Worm (Caenorhabditis elegans) whole organism, L1 larva: Measurements from ENCODE around the gene nas-22.

Experiments
- C16A3.4 ChIP-seq: fragments of 150-350 bp; optimal IDR thresholded peaks from 2 replicates; lab custom pipeline; 2014; ENCODE audit warnings: missing biosample characterization, missing genetic modification characterization
- F16B12.6 ChIP-seq: fragments of 150-350 bp; optimal IDR thresholded peaks from 2 replicates; lab custom pipeline; 2014; ENCODE audit warnings: missing biosample characterization, missing genetic modification characterization
- Y116A8C.19 ChIP-seq: sonication (generic microtip); optimal IDR thresholded peaks from 2 replicates; lab custom pipeline; 2016; ENCODE audit warnings: missing compliant biosample characterization, missing genetic modification characterization, borderline replicate concordance
- blmp-1 ChIP-seq: fragments of 150-350 bp; optimal IDR thresholded peaks from 2 replicates; lab custom pipeline; 2014; ENCODE audit warnings: missing biosample characterization, missing genetic modification characterization
- ceh-8 ChIP-seq: fragments of 200-800 bp; sonication (Bioruptor generic); optimal IDR thresholded peaks from 2 replicates; lab custom pipeline; 2018; ENCODE audit warnings: mild to moderate bottlenecking, missing genetic modification characterization, moderate library complexity, missing compliant biosample characterization
- ceh-82 ChIP-seq, 3 experiments: fragments of 150-350 bp in 1 of 3; sonication (generic microtip) in 2 of 3; optimal IDR thresholded peaks; 2 replicates each; lab custom pipeline; 2014 to 2017; ENCODE audit warnings: missing biosample characterization in 3 of 3, missing genetic modification characterization in 3 of 3
- ceh-88 ChIP-seq: fragments of 200-800 bp; sonication (Bioruptor generic); IDR thresholded peaks from 2 replicates; pipeline ENCODE4 v1.3.6; 2022; ENCODE audit warnings: missing genetic modification characterization, missing compliant biosample characterization
- dpl-1 ChIP-seq, 3 experiments: fragments of 150-350 bp in 2 of 3; sonication (generic microtip) in 1 of 3; optimal IDR thresholded peaks; 2 replicates each; lab custom pipeline; 2014 to 2017; ENCODE audit warnings: missing biosample characterization in 3 of 3, missing genetic modification characterization in 3 of 3, missing genetic modification reagents in 3 of 3
- dsc-1 ChIP-seq: sonication (generic microtip); optimal IDR thresholded peaks from 2 replicates; lab custom pipeline; 2016; ENCODE audit warnings: mild to moderate bottlenecking, missing genetic modification characterization, missing compliant biosample characterization
- efl-1 ChIP-seq, 4 experiments: fragments of 150-350 bp; optimal IDR thresholded peaks in 3 of 4; peaks in 1 of 4; 1 replicate in 1 of 4; 2 replicates in 3 of 4; lab custom pipeline; 2014; ENCODE audit warnings: missing biosample characterization in 2 of 4, missing genetic modification characterization in 2 of 4, missing genetic modification reagents in 2 of 4
- efl-3 ChIP-seq: fragments of 200-800 bp; sonication (Bioruptor generic); optimal IDR thresholded peaks from 2 replicates; lab custom pipeline; 2018; ENCODE audit warnings: mild to moderate bottlenecking, missing genetic modification characterization, missing compliant biosample characterization
- egl-13 ChIP-seq: sonication (generic microtip); optimal IDR thresholded peaks from 2 replicates; lab custom pipeline; 2016; ENCODE audit warnings: missing genotype, missing genetic modification reagents, missing genetic modification characterization, missing compliant biosample characterization
- elt-2 ChIP-seq: sonication (generic microtip); optimal IDR thresholded peaks from 2 replicates; lab custom pipeline; 2016; ENCODE audit warnings: missing genetic modification characterization, mild to moderate bottlenecking, inconsistent platforms, missing compliant biosample characterization, missing genetic modification reagents
- ets-5 ChIP-seq: fragments of 200-800 bp; sonication (Bioruptor generic); IDR thresholded peaks from 2 replicates; pipeline ENCODE4 v1.3.6; 2022; ENCODE audit warnings: missing genetic modification characterization, missing compliant biosample characterization
- fkh-10 ChIP-seq: sonication (generic microtip); optimal IDR thresholded peaks from 2 replicates; lab custom pipeline; 2017; ENCODE audit warnings: missing biosample characterization, missing genetic modification reagents, missing genetic modification characterization
- fkh-4 ChIP-seq: sonication (generic microtip); optimal IDR thresholded peaks from 2 replicates; lab custom pipeline; 2016; ENCODE audit warnings: missing compliant biosample characterization, missing genetic modification characterization, borderline replicate concordance
- fkh-8 ChIP-seq: sonication (generic microtip); optimal IDR thresholded peaks from 2 replicates; lab custom pipeline; 2016; ENCODE audit warnings: mild to moderate bottlenecking, missing genetic modification characterization, missing compliant biosample characterization
- fos-1 ChIP-seq: fragments of 150-350 bp; optimal IDR thresholded peaks from 2 replicates; lab custom pipeline; 2014; ENCODE audit warnings: missing biosample characterization, missing genetic modification characterization
- grh-1 ChIP-seq: fragments of 200-800 bp; sonication (Bioruptor generic); IDR thresholded peaks from 2 replicates; pipeline ENCODE4 v1.3.6; 2022; ENCODE audit warnings: missing genetic modification reagents, missing genetic modification characterization, missing compliant biosample characterization
- hpl-2 ChIP-seq: fragments of 150-350 bp; optimal IDR thresholded peaks from 2 replicates; lab custom pipeline; 2014; ENCODE audit warnings: missing biosample characterization, missing genetic modification reagents, missing genetic modification characterization
- isw-1 ChIP-seq: fragments of 200-800 bp; sonication (Bioruptor generic); IDR thresholded peaks from 2 replicates; pipeline ENCODE4 v1.3.6; 2022; ENCODE audit warnings: missing genetic modification characterization, missing compliant biosample characterization
- jun-1 ChIP-seq: fragments of 150-350 bp; optimal IDR thresholded peaks from 2 replicates; lab custom pipeline; 2014; ENCODE audit warnings: missing biosample characterization, missing genetic modification reagents, missing genetic modification characterization
- lin-14 ChIP-seq: fragments of 200-800 bp; sonication (Bioruptor generic); optimal IDR thresholded peaks from 2 replicates; lab custom pipeline; 2018; ENCODE audit warnings: mild to moderate bottlenecking, missing genetic modification characterization, moderate library complexity, missing compliant biosample characterization
- lin-35 ChIP-seq, 2 experiments: fragments of 150-350 bp; optimal IDR thresholded peaks; 2 replicates each; lab custom pipeline; 2014; ENCODE audit warnings: missing biosample characterization in 2 of 2, missing genetic modification characterization in 2 of 2, missing genetic modification reagents in 2 of 2
- lir-3 ChIP-seq: sonication (generic microtip); optimal IDR thresholded peaks from 2 replicates; lab custom pipeline; 2016; ENCODE audit warnings: mild to moderate bottlenecking, missing genetic modification characterization, moderate library complexity, missing compliant biosample characterization; ENCODE audit not compliant: poor library complexity
- lsy-2 ChIP-seq, 2 experiments: fragments of 150-350 bp; optimal IDR thresholded peaks; 2 replicates each; lab custom pipeline; 2014; ENCODE audit warnings: missing biosample characterization in 2 of 2, missing genetic modification characterization in 2 of 2
- mef-2 ChIP-seq: fragments of 150-350 bp; optimal IDR thresholded peaks from 2 replicates; lab custom pipeline; 2014; ENCODE audit warnings: missing biosample characterization, missing genetic modification characterization
- mep-1 ChIP-seq: fragments of 150-350 bp; optimal IDR thresholded peaks from 2 replicates; lab custom pipeline; 2014; ENCODE audit warnings: missing biosample characterization, missing genetic modification characterization
- nhr-12 ChIP-seq: sonication (generic microtip); optimal IDR thresholded peaks from 2 replicates; lab custom pipeline; 2017; ENCODE audit warnings: missing biosample characterization, missing genetic modification characterization
- nhr-19 ChIP-seq: fragments of 200-800 bp; sonication (Bioruptor generic); conservative IDR thresholded peaks from 2 replicates; pipeline ENCODE4 v1.3.6; 2022; ENCODE audit warnings: missing genetic modification characterization, missing compliant biosample characterization
- nhr-20 ChIP-seq: sonication (generic microtip); optimal IDR thresholded peaks from 2 replicates; lab custom pipeline; 2016; ENCODE audit warnings: mild to moderate bottlenecking, missing genetic modification characterization, missing compliant biosample characterization
- nhr-237 ChIP-seq: fragments of 150-350 bp; optimal IDR thresholded peaks from 2 replicates; lab custom pipeline; 2014; ENCODE audit warnings: missing biosample characterization, missing genetic modification characterization
- nhr-47 ChIP-seq: sonication (generic microtip); optimal IDR thresholded peaks from 2 replicates; lab custom pipeline; 2016; ENCODE audit warnings: mild to moderate bottlenecking, missing genetic modification characterization, moderate library complexity, missing compliant biosample characterization
- nhr-71 ChIP-seq: sonication (generic microtip); optimal IDR thresholded peaks from 2 replicates; lab custom pipeline; 2016; ENCODE audit warnings: mild to moderate bottlenecking, missing genetic modification characterization, moderate library complexity, missing compliant biosample characterization
- nhr-77 ChIP-seq: fragments of 150-350 bp; optimal IDR thresholded peaks from 2 replicates; lab custom pipeline; 2014; ENCODE audit warnings: missing biosample characterization, missing genetic modification characterization
- nhr-85 ChIP-seq: sonication (generic microtip); peaks from one replicate; lab custom pipeline; 2016; ENCODE audit warnings: missing genetic modification characterization, inconsistent platforms, missing compliant biosample characterization
- nhr-90 ChIP-seq: sonication (generic microtip); optimal IDR thresholded peaks from 2 replicates; lab custom pipeline; 2016; ENCODE audit warnings: mild to moderate bottlenecking, missing genetic modification characterization, missing compliant biosample characterization; ENCODE audit not compliant: poor library complexity
- pax-3 ChIP-seq: fragments of 200-800 bp; sonication (Bioruptor generic); optimal IDR thresholded peaks from 2 replicates; lab custom pipeline; 2018; ENCODE audit warnings: mild to moderate bottlenecking, missing genetic modification characterization, moderate library complexity, missing compliant biosample characterization
- rnt-1 ChIP-seq: sonication (generic microtip); optimal IDR thresholded peaks from 2 replicates; lab custom pipeline; 2016; ENCODE audit warnings: mild to moderate bottlenecking, missing genetic modification characterization, moderate library complexity, missing compliant biosample characterization
- skn-1 ChIP-seq: fragments of 150-350 bp; optimal IDR thresholded peaks from 2 replicates; lab custom pipeline; 2014; ENCODE audit warnings: missing biosample characterization, missing genetic modification characterization
- snpc-4 ChIP-seq: fragments of 150-350 bp; optimal IDR thresholded peaks from 2 replicates; lab custom pipeline; 2014; ENCODE audit warnings: missing biosample characterization, missing genetic modification characterization
- snu-23 ChIP-seq: sonication (generic microtip); optimal IDR thresholded peaks from 2 replicates; lab custom pipeline; 2016; ENCODE audit warnings: missing genetic modification characterization, missing compliant biosample characterization
- sox-4 ChIP-seq: sonication (generic microtip); optimal IDR thresholded peaks from 2 replicates; lab custom pipeline; 2016; ENCODE audit warnings: missing genetic modification characterization, missing compliant biosample characterization
- sup-37 ChIP-seq: fragments of 200-800 bp; sonication (Bioruptor generic); optimal IDR thresholded peaks from 2 replicates; lab custom pipeline; 2018; ENCODE audit warnings: mild to moderate bottlenecking, missing genetic modification characterization, missing compliant biosample characterization
- swsn-7 ChIP-seq: sonication (generic microtip); optimal IDR thresholded peaks from 2 replicates; lab custom pipeline; 2016; ENCODE audit warnings: missing genetic modification characterization, missing compliant biosample characterization
- tbx-2 ChIP-seq: sonication (generic microtip); optimal IDR thresholded peaks from 2 replicates; lab custom pipeline; 2016; ENCODE audit warnings: missing genetic modification characterization, missing compliant biosample characterization
- unc-130 ChIP-seq: fragments of 150-350 bp; optimal IDR thresholded peaks from 2 replicates; lab custom pipeline; 2017; ENCODE audit warnings: missing biosample characterization, missing genetic modification characterization, inconsistent platforms
- unc-86 ChIP-seq: sonication (generic microtip); optimal IDR thresholded peaks from 2 replicates; lab custom pipeline; 2016; ENCODE audit warnings: missing genetic modification characterization, missing compliant biosample characterization
- xbp-1 ChIP-seq: sonication (generic microtip); optimal IDR thresholded peaks from 2 replicates; lab custom pipeline; 2016; ENCODE audit warnings: missing genetic modification characterization, missing compliant biosample characterization
- ztf-11 ChIP-seq, 2 experiments: sonication (generic microtip); optimal IDR thresholded peaks; 2 replicates each; lab custom pipeline; 2016 to 2017; ENCODE audit warnings: missing genetic modification characterization in 2 of 2, missing biosample characterization in 1 of 2, missing compliant biosample characterization in 1 of 2

The nas-22 gene

ce11 chrV:11504853-11505397 is 30.4 kb downstream of the nas-22 start, which contains the start of the genes C55A6.1 and C55A6.10:
Gene C55A6.1 (minus strand): TSS chrV:11504968.
Gene C55A6.10 (plus strand): TSS chrV:11505347.
- peak; percentile 79 for TF ChIP-seq swsn-7
- peak; percentile 20 for TF ChIP-seq pax-3 (tag; lab: Kevin White, UChicago)
- peak; percentile 64 for TF ChIP-seq grh-1 (GFP tag; lab: Robert Waterston, UW)
- peak; percentile 52 for TF ChIP-seq blmp-1
- peak; percentile 54; the same call in 1 of the 2 replicates for TF ChIP-seq ceh-88 (GFP tag; lab: Robert Waterston, UW)
- peak in 1 of 2 experiments; percentile 68 for TF ChIP-seq ztf-11 (tag; optimal IDR thresholded peaks at IDR 0.05; lab: Kevin White, UChicago)
- peak; percentile 86 for TF ChIP-seq nhr-71 (tag; lab: Kevin White, UChicago)
- TF ChIP-seq nhr-20 (tag; lab: Kevin White, UChicago): peak; percentile 82
- TF ChIP-seq F16B12.6: peak; percentile 93
- TF ChIP-seq egl-13 (tag; lab: Kevin White, UChicago): peak; percentile 52
- peak; percentile 60 to 69 for TF ChIP-seq efl-1 (optimal IDR thresholded peaks at IDR 0.05; lab: Kevin White, UChicago)
- peak; percentile 61 to 94 for TF ChIP-seq efl-1 (GFP tag; optimal IDR thresholded peaks at IDR 0.05 in 1 of 2; lab: Kevin White, UChicago)
- peak; percentile 79 for TF ChIP-seq nhr-90 (tag; lab: Kevin White, UChicago)
- TF ChIP-seq unc-130 (tag; lab: Kevin White, UChicago): peak; percentile 18
- TF ChIP-seq unc-86: peak; percentile 76
- TF ChIP-seq mep-1 (tag; lab: Kevin White, UChicago): peak; percentile 74
- peak; percentile 68 for TF ChIP-seq nhr-19 (GFP tag; lab: Robert Waterston, UW)
- TF ChIP-seq snu-23 (GFP tag; lab: Kevin White, UChicago): peak; percentile 84
- TF ChIP-seq ceh-8 (GFP tag; lab: Kevin White, UChicago): peak; percentile 44
- peak; percentile 56 to 73 for TF ChIP-seq lsy-2 (tag; optimal IDR thresholded peaks at IDR 0.05; lab: Kevin White, UChicago)
- peak; percentile 59 for TF ChIP-seq fkh-8 (tag; lab: Kevin White, UChicago)
- TF ChIP-seq sox-4 (tag; lab: Kevin White, UChicago): peak; percentile 17
- TF ChIP-seq lir-3: peak; percentile 66
- peak; percentile 30 for TF ChIP-seq jun-1 (tag; lab: Kevin White, UChicago)
- peak; percentile 14 for TF ChIP-seq elt-2 (tag; lab: Kevin White, UChicago)
- peak; percentile 60 for TF ChIP-seq fkh-10 (GFP tag; lab: Kevin White, UChicago)
- peak; percentile 30 for TF ChIP-seq dsc-1
- TF ChIP-seq nhr-85 (tag; lab: Kevin White, UChicago): peak; percentile 84
- TF ChIP-seq nhr-47: peak; percentile 85
- peak; percentile 71 for TF ChIP-seq tbx-2 (tag; lab: Kevin White, UChicago)
- TF ChIP-seq ceh-82 (tag; optimal IDR thresholded peaks at IDR 0.05; lab: Kevin White, UChicago): peak in 2 of 3 experiments; percentile 9 to 41
- peak; percentile 55 to 62 for TF ChIP-seq lin-35 (GFP tag; optimal IDR thresholded peaks at IDR 0.05; lab: Kevin White, UChicago)
- TF ChIP-seq snpc-4 (tag; lab: Kevin White, UChicago): peak; percentile 17
- TF ChIP-seq lin-14 (GFP tag; lab: Kevin White, UChicago): peak; percentile 76
- TF ChIP-seq xbp-1 (tag; lab: Kevin White, UChicago): peak; percentile 65
- peak; percentile 59 for TF ChIP-seq isw-1 (GFP tag; lab: Robert Waterston, UW)
- peak; percentile 62 for TF ChIP-seq C16A3.4 (tag; lab: Kevin White, UChicago)
- peak; percentile 37 for TF ChIP-seq nhr-77 (tag; lab: Kevin White, UChicago)
- peak; percentile 35 to 67 (median 50) for TF ChIP-seq dpl-1 (GFP tag; optimal IDR thresholded peaks at IDR 0.05; lab: Kevin White, UChicago)
- TF ChIP-seq rnt-1 (tag; lab: Kevin White, UChicago): peak; percentile 59
- TF ChIP-seq skn-1 (tag; lab: Kevin White, UChicago): peak; percentile 38

- no peak for TF ChIP-seq elt-2 (tag; lab: Kevin White, UChicago)
- TF ChIP-seq efl-3: no peak
- TF ChIP-seq C16A3.4 (tag; lab: Kevin White, UChicago): no peak
- TF ChIP-seq fos-1 (tag; lab: Kevin White, UChicago): no peak
- TF ChIP-seq snpc-4 (tag; lab: Kevin White, UChicago): no peak
- no peak for TF ChIP-seq nhr-237 (tag; lab: Kevin White, UChicago)
- no peak for TF ChIP-seq sup-37
- TF ChIP-seq nhr-19 (GFP tag; lab: Robert Waterston, UW): peak; percentile 48
- TF ChIP-seq hpl-2: no peak
- peak; percentile 43 for TF ChIP-seq mep-1 (tag; lab: Kevin White, UChicago)
- TF ChIP-seq ets-5 (GFP tag; lab: Robert Waterston, UW): no peak
- TF ChIP-seq grh-1 (GFP tag; lab: Robert Waterston, UW): no peak
- no peak for TF ChIP-seq nhr-12 (tag; lab: Kevin White, UChicago)
- TF ChIP-seq mef-2 (tag; lab: Kevin White, UChicago): no peak
- no peak for TF ChIP-seq F16B12.6
- peak; percentile 61 for TF ChIP-seq rnt-1 (tag; lab: Kevin White, UChicago)
- peak; percentile 30 to 56 for TF ChIP-seq lsy-2 (tag; optimal IDR thresholded peaks at IDR 0.05; lab: Kevin White, UChicago)
- peak; percentile 85 for TF ChIP-seq fkh-4 (tag; lab: Kevin White, UChicago)
- TF ChIP-seq Y116A8C.19 (tag; lab: Kevin White, UChicago): no peak
Observed at ce11 chrV:11506347-11506746, 31.8 kb downstream of the nas-22 start.
